Worm (Caenorhabditis elegans) whole organism, early embryonic: ENCODE data around the gene F19B10.6.

ENCODE experiments used
- B0310.2 ChIP-seq: sonication (generic microtip); optimal IDR thresholded peaks from 2 replicates; lab custom pipeline; 2016; ENCODE audit warnings: mild to moderate bottlenecking, missing genetic modification characterization, missing compliant biosample characterization
- F13C5.2 ChIP-seq: sonication (generic microtip); optimal IDR thresholded peaks from 2 replicates; lab custom pipeline; 2017; ENCODE audit warnings: mild to moderate bottlenecking, missing genetic modification characterization, inconsistent platforms, missing compliant biosample characterization
- aly-1 ChIP-seq: sonication (generic microtip); optimal IDR thresholded peaks from 2 replicates; lab custom pipeline; 2016; ENCODE audit warnings: missing genetic modification characterization, missing compliant biosample characterization
- ama-1 ChIP-seq: fragments of 150-350 bp; optimal IDR thresholded peaks from 2 replicates; lab custom pipeline; 2014
- ceh-13 ChIP-seq: fragments of 200-800 bp; sonication (Bioruptor generic); optimal IDR thresholded peaks from 2 replicates; lab custom pipeline; 2018; ENCODE audit warnings: mild to moderate bottlenecking, missing genetic modification characterization, missing compliant biosample characterization
- ceh-36 ChIP-seq: sonication (generic microtip); optimal IDR thresholded peaks from 2 replicates; lab custom pipeline; 2016; ENCODE audit warnings: missing genetic modification characterization, inconsistent platforms, missing compliant biosample characterization
- ets-7 ChIP-seq: sonication (generic microtip); optimal IDR thresholded peaks from 2 replicates; lab custom pipeline; 2016; ENCODE audit warnings: missing genotype, missing genetic modification characterization, missing compliant biosample characterization
- flt-1 ChIP-seq: fragments of 200-800 bp; sonication (Bioruptor generic); IDR thresholded peaks from 2 replicates; pipeline ENCODE4 v1.3.6; 2022; ENCODE audit warnings: missing genetic modification characterization, missing compliant biosample characterization
- hmbx-1 ChIP-seq: sonication (generic microtip); optimal IDR thresholded peaks from 2 replicates; lab custom pipeline; 2016; ENCODE audit warnings: mild to moderate bottlenecking, missing genetic modification characterization, missing compliant biosample characterization
- hmg-4 ChIP-seq: fragments of 200-800 bp; sonication (Bioruptor generic); optimal IDR thresholded peaks from 2 replicates; lab custom pipeline; 2018; ENCODE audit warnings: mild to moderate bottlenecking, missing genetic modification characterization, missing compliant biosample characterization
- hnd-1 ChIP-seq: sonication (generic microtip); optimal IDR thresholded peaks from 2 replicates; lab custom pipeline; 2016; ENCODE audit warnings: missing genetic modification characterization, missing compliant biosample characterization
- pes-1 ChIP-seq: fragments of 200-800 bp; sonication (Bioruptor generic); IDR thresholded peaks from 2 replicates; pipeline ENCODE4 v1.3.6; 2022; ENCODE audit warnings: missing genetic modification reagents, missing genetic modification characterization, missing compliant biosample characterization
- scrt-1 ChIP-seq: fragments of 200-800 bp; sonication (Bioruptor generic); IDR thresholded peaks from 2 replicates; pipeline ENCODE4 v1.3.6; 2022; ENCODE audit warnings: missing genetic modification characterization, missing compliant biosample characterization
- sea-1 ChIP-seq: fragments of 200-800 bp; sonication (Bioruptor generic); conservative IDR thresholded peaks from 2 replicates; pipeline ENCODE4 v1.3.6; 2022; ENCODE audit warnings: missing genetic modification characterization, missing compliant biosample characterization
- tbx-11 ChIP-seq: fragments of 200-800 bp; sonication (Bioruptor generic); IDR thresholded peaks from 2 replicates; pipeline ENCODE4 v1.3.6; 2022; ENCODE audit warnings: missing genetic modification characterization, missing compliant biosample characterization
- tbx-37 ChIP-seq: fragments of 200-800 bp; sonication (Bioruptor generic); conservative IDR thresholded peaks from 2 replicates; pipeline ENCODE4 v1.3.6; 2022; ENCODE audit warnings: missing genetic modification reagents, missing genetic modification characterization, missing compliant biosample characterization
- tra-4 ChIP-seq: sonication (generic microtip); optimal IDR thresholded peaks from 2 replicates; lab custom pipeline; 2017; ENCODE audit warnings: missing genetic modification characterization, missing compliant biosample characterization

The F19B10.6 gene

DNA sequence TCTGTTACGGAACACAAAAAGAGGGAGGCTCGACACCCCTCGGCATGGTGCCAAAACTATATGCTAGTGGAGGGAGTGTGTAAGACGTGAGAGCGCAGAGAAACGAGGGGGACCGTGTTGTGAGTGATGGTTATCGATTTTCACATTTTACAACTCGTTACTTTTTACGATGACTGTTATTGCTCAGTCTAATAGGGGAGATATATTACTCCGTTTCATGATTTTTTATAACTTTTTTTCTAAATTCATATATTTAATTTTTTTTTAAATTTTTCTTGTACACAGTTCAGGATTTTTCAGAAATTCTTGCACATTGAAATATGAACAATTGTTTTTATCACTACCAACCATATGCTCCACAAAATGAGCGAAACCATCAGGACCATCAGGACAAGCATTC lies 8.3 kb downstream of the F19B10.6 start, which contains the start of gene F19B10.5:
Gene F19B10.5 (plus strand): TSS at position 301 of the 400 bp plus-strand sequence.
- TF ChIP-seq ceh-13 (GFP tag; lab: Kevin White, UChicago) (no peak), sea-1 (GFP tag; lab: Robert Waterston, UW) (no peak), aly-1 (tag; lab: Kevin White, UChicago) (no peak), flt-1 (no peak), hmbx-1 (tag; lab: Kevin White, UChicago) (no peak), ets-7 (no peak), hnd-1 (tag; lab: Kevin White, UChicago) (no peak)

DNA sequence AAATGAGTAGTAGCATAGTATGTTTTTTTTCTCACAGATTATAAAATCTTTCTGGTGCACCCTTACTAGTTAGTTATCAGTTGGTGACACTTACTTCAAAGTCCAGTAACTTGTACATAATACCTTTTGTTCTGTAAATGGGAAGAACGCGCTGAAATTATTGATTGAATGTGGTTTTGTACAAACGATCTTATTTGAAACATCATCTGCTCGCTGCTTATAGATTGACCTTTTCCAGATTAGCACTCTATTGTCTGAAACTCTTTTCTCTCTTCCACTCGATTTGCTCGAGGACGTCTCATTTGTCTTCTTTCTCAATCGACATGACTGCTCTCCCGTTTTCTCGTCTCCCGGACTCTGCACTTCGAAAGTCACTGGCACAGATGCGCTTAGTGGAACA lies 16.6 kb downstream of the F19B10.6 start, which contains the start of gene fbxb-33:
Gene fbxb-33 (plus strand): TSS at position 301 of the 400 bp plus-strand sequence.
- TF ChIP-seq flt-1 = no peak
- TF ChIP-seq scrt-1 (GFP tag; lab: Robert Waterston, UW) = no peak

DNA sequence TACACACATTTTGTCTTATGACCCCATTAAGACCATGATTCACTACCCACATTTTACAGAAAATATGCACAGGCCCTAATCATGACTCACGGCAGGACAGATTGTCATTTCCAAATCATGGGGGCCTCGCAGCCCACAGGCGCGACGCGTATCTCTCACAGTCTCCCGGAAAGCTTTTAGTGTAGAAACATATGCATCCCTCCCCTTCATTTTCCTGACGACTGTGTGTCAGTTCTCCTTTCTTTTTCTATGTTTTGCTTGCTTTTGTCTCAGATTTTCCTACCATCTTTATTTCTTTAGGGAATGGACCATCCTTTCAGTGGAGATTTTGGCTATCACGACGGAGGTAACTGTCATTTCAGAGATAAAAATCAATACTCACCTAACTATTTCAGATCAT lies 22.5 kb downstream of the F19B10.6 start, which contains the start of gene M151.1:
Gene M151.1 (plus strand): TSS at position 301 of the 400 bp plus-strand sequence.
- TF ChIP-seq tbx-37 (no peak), ceh-36 (tag; lab: Kevin White, UChicago) (no peak), B0310.2 (no peak), ceh-13 (GFP tag; lab: Kevin White, UChicago) (no peak), hnd-1 (tag; lab: Kevin White, UChicago) (no peak)

DNA sequence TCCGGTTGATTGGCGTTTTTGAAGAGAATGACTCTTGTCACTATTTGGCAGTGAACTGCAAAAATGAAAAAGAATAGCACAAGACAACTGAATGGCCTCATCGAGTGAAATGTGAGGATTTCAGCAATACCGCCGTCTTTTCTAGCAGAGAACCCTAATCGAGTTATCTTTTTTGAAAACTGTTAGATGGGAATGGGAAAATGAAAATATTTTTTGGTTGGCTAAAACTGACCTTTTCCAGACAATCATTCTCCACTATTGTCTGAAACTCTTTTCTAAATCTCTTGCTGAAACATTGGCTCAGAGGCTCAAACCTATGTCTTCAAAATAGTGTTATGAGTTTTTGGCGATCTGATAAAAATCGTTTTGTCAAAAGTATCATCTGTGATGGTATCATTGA lies 23.5 kb downstream of the F19B10.6 start, which contains the start of gene M151.10:
Gene M151.10 (minus strand): TSS at position 101 of the 400 bp plus-strand sequence.
- TF ChIP-seq ceh-13 (GFP tag; lab: Kevin White, UChicago) = no peak
- TF ChIP-seq tra-4 = no peak
- TF ChIP-seq F13C5.2 = no peak
- TF ChIP-seq pes-1 (GFP tag; lab: Robert Waterston, UW) = no peak
- no peak for TF ChIP-seq ets-7
- no peak for TF ChIP-seq hmg-4 (GFP tag; lab: Kevin White, UChicago)
- TF ChIP-seq scrt-1 (GFP tag; lab: Robert Waterston, UW) = no peak
- no peak for TF ChIP-seq flt-1
- no peak for TF ChIP-seq tbx-37

DNA sequence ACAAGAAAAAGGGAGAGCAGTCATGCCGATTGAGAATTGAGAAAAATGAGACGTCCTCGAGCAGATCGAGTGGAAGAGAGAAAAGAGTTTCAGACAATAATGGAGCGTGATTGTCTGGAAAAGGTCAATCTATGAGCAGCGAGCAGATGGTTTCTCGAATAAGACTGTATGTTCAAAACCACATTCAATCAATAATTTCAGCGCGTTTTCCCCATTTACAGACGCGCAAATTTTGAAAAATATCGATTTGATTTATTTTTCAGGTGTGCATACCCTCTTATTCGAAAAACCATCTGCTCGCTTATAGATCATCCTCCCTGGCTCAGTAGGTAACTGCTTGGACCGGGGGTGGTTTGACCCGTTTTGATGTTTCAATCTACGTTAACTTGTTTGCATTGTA lies 24.5 kb downstream of the F19B10.6 start, which contains the start of gene fbxb-31:
Gene fbxb-31 (minus strand): TSS at position 101 of the 400 bp plus-strand sequence.
- TF ChIP-seq tbx-11 (GFP tag; lab: Robert Waterston, UW) (no peak), flt-1 (no peak), ceh-13 (GFP tag; lab: Kevin White, UChicago) (no peak), ama-1 (lab: Kevin White, UChicago) (no peak), B0310.2 (no peak), hnd-1 (tag; lab: Kevin White, UChicago) (no peak)

DNA sequence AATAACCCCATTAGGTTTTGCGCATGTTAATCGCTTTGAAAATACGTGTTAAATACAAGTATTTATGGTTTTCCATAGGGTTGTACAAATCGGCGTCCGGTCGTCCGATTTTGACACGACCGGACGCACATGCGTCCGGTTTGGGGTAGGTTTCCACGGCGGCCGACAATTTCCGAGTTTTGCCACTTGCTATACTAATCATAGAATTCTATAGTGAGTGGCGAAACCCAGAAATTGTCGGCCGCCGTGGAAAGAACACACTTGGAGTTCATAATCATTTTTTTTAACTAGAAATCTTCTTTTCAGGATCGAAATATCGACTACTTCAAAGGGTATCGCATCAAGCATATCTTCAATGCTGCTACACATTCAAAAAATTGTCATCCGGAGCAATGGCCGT lies 28.9 kb downstream of the F19B10.6 start:
- TF ChIP-seq tra-4 = no peak
- no peak for TF ChIP-seq flt-1
- TF ChIP-seq ama-1 (lab: Kevin White, UChicago) = no peak
- no peak for TF ChIP-seq F13C5.2
- no peak for TF ChIP-seq aly-1 (tag; lab: Kevin White, UChicago)
- no peak for TF ChIP-seq pes-1 (GFP tag; lab: Robert Waterston, UW)
- TF ChIP-seq scrt-1 (GFP tag; lab: Robert Waterston, UW) = no peak
- TF ChIP-seq hnd-1 (tag; lab: Kevin White, UChicago) = no peak

DNA sequence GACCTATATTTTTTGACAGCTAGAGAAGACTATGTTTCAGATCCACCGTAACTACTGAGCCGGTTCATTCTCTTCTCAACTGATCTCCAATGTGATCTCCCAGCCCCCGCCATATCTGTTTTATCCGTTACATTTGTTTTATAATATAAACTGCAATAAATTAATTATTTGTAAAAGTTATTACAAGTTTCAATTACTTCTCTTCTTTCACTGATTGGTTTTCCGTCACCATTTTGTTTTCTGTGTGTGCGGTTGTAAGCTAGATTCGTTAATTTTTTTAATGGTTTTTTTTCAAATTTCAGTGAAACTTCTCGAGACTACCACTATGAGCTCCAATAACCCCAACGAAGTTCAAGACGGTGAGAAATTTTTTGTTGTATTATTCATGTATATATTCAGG lies 32.9 kb downstream of the F19B10.6 start, which contains the start of gene M151.2:
Gene M151.2 (plus strand): TSS at position 301 of the 400 bp plus-strand sequence.
- TF ChIP-seq tbx-11 (GFP tag; lab: Robert Waterston, UW) = no peak

DNA sequence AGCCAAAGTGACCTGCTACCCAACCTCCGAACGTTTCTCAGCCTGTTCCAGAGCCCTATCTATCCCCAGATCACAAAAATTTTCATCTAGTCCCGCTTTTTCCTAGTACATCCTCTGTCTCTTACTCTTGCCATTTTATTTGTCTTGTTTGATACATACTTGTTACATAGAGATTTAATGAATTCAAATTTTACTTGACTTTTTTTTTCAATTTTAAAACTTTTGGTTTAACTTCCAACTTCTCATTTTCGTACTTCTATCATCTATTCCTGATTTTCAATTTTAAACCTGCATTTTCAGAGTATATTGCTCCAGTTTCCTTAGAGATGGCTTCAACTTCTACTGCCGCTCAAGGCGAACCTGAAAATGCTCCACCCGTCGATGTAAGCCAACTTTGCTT lies 36.8 kb downstream of the F19B10.6 start, which contains the start of gene M151.3:
Gene M151.3 (plus strand): TSS at position 301 of the 400 bp plus-strand sequence.
- TF ChIP-seq pes-1 (GFP tag; lab: Robert Waterston, UW) (no peak), tbx-37 (no peak), B0310.2 (no peak), ceh-13 (GFP tag; lab: Kevin White, UChicago) (no peak), hnd-1 (tag; lab: Kevin White, UChicago) (no peak), hmg-4 (GFP tag; lab: Kevin White, UChicago) (no peak), scrt-1 (GFP tag; lab: Robert Waterston, UW) (no peak), hmbx-1 (tag; lab: Kevin White, UChicago) (no peak), tra-4 (no peak), sea-1 (GFP tag; lab: Robert Waterston, UW) (no peak), aly-1 (tag; lab: Kevin White, UChicago) (no peak), ets-7 (no peak), ceh-36 (tag; lab: Kevin White, UChicago) (no peak), F13C5.2 (no peak), flt-1 (no peak), tbx-11 (GFP tag; lab: Robert Waterston, UW) (no peak), ama-1 (lab: Kevin White, UChicago) (no peak)

DNA sequence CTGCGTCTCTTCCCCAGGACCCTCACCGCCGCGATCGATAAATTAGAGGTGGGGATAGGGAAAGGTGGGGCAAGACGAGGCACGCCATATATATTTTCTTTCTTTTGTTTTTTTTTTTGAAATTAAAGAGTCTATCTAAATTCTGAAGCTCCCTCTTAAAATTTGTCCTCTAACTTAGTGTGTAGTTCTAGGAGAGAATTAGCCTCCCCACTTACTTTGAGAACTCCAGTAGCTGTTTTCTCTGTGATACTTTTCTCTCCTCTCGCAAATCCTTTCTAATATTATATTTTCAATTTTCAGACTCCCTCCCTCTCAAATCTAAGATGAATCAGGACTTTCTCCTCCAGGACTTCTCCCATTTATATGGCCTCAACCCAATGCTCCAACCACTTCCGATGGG lies 41.7 kb downstream of the F19B10.6 start, which contains the start of gene M151.7:
Gene M151.7 (plus strand): TSS at position 301 of the 400 bp plus-strand sequence.
- no peak for TF ChIP-seq ceh-36 (tag; lab: Kevin White, UChicago)
- no peak for TF ChIP-seq tra-4
- no peak for TF ChIP-seq flt-1
- no peak for TF ChIP-seq hmbx-1 (tag; lab: Kevin White, UChicago)
- no peak for TF ChIP-seq aly-1 (tag; lab: Kevin White, UChicago)
- no peak for TF ChIP-seq tbx-37
- no peak for TF ChIP-seq ets-7
- no peak for TF ChIP-seq B0310.2
- TF ChIP-seq F13C5.2 = no peak
- no peak for TF ChIP-seq scrt-1 (GFP tag; lab: Robert Waterston, UW)
- no peak for TF ChIP-seq sea-1 (GFP tag; lab: Robert Waterston, UW)
- TF ChIP-seq pes-1 (GFP tag; lab: Robert Waterston, UW) = no peak
- TF ChIP-seq hnd-1 (tag; lab: Kevin White, UChicago) = no peak
- no peak for TF ChIP-seq ceh-13 (GFP tag; lab: Kevin White, UChicago)
- no peak for TF ChIP-seq hmg-4 (GFP tag; lab: Kevin White, UChicago)
- TF ChIP-seq ama-1 (lab: Kevin White, UChicago) = no peak
- no peak for TF ChIP-seq tbx-11 (GFP tag; lab: Robert Waterston, UW)
